Worm (Caenorhabditis elegans) whole organism, L3 larva: Measurements from ENCODE around the gene ZK105.8.

Experiments
- ama-1 ChIP-seq: fragments of 150-350 bp; optimal IDR thresholded peaks from 2 replicates; lab custom pipeline; 2018
- nfya-1 ChIP-seq: sonication (generic microtip); optimal IDR thresholded peaks from 2 replicates; lab custom pipeline; 2017; ENCODE audit warnings: missing genetic modification characterization, mild to moderate bottlenecking, missing compliant biosample characterization, antibody characterized with exemption, moderate library complexity; ENCODE audit not compliant: insufficient read depth
- nhr-237 ChIP-seq: fragments of 150-350 bp; optimal IDR thresholded peaks from 2 replicates; lab custom pipeline; 2014; ENCODE audit warnings: missing biosample characterization, missing genetic modification characterization
- pqm-1 ChIP-seq: fragments of 150-350 bp; optimal IDR thresholded peaks from 2 replicates; lab custom pipeline; 2017; ENCODE audit warnings: missing biosample characterization, missing genetic modification characterization, inconsistent platforms
- skn-1 ChIP-seq: fragments of 150-350 bp; optimal IDR thresholded peaks from 2 replicates; lab custom pipeline; 2014; ENCODE audit warnings: missing biosample characterization, missing genetic modification characterization
- unc-62 ChIP-seq: fragments of 150-350 bp; sonication (generic microtip); optimal IDR thresholded peaks from 4 replicates; lab custom pipeline; 2014; ENCODE audit warnings: missing biosample characterization, missing genetic modification reagents, missing genetic modification characterization
- zag-1 ChIP-seq: fragments of 150-350 bp; optimal IDR thresholded peaks from 2 replicates; lab custom pipeline; 2014; ENCODE audit warnings: missing biosample characterization, missing genetic modification characterization

ce11 chrV:7747132-7747531 is 22.8 kb downstream of the ZK105.8 start:
- TF ChIP-seq ama-1 (lab: Kevin White, UChicago): no peak
- TF ChIP-seq skn-1 (tag; lab: Kevin White, UChicago): no peak
- no peak for TF ChIP-seq nfya-1 (tag; lab: Kevin White, UChicago)
- TF ChIP-seq nhr-237: no peak
- no peak for TF ChIP-seq zag-1 (tag; lab: Kevin White, UChicago)
- no peak for TF ChIP-seq unc-62 (GFP tag; lab: Kevin White, UChicago)
- TF ChIP-seq pqm-1 (tag; lab: Kevin White, UChicago): no peak
